Fruit fly (Drosophila melanogaster) whole organism, prepupa: ENCODE measurements around the gene crn.

Experiments used
- Blimp-1 ChIP-seq: fragments of 200-800 bp; sonication (Bioruptor generic); optimal IDR thresholded peaks from 3 replicates; lab custom pipeline; 2017; ENCODE audit warnings: missing biosample characterization, missing genetic modification characterization, mild to moderate bottlenecking, moderate library complexity, missing genetic modification reagents
- CG10631 ChIP-seq: fragments of 200-800 bp; sonication (Bioruptor generic); optimal IDR thresholded peaks from 2 replicates; lab custom pipeline; 2016; ENCODE audit warnings: missing biosample characterization, missing genetic modification characterization
- CG10669 ChIP-seq: fragments of 200-800 bp; sonication (Bioruptor generic); optimal IDR thresholded peaks from 3 replicates; lab custom pipeline; 2018; ENCODE audit warnings: missing biosample characterization, mild to moderate bottlenecking, missing genetic modification characterization, moderate library complexity
- CG11902 ChIP-seq: fragments of 200-800 bp; sonication (Bioruptor generic); optimal IDR thresholded peaks from 3 replicates; lab custom pipeline; 2016; ENCODE audit warnings: missing biosample characterization, missing genetic modification characterization
- CG15336 ChIP-seq: fragments of 200-800 bp; sonication (Bioruptor generic); IDR thresholded peaks from 2 replicates; pipeline ENCODE4 v1.3.6; 2022; ENCODE audit warnings: missing biosample characterization, missing genetic modification characterization
- CG3032 ChIP-seq: fragments of 200-800 bp; optimal IDR thresholded peaks from 2 replicates; lab custom pipeline; 2019; ENCODE audit warnings: missing biosample characterization, mild to moderate bottlenecking, missing genetic modification characterization, moderate library complexity
- CG31627 ChIP-seq: fragments of 200-800 bp; sonication (Bioruptor generic); optimal IDR thresholded peaks from 3 replicates; lab custom pipeline; 2016; ENCODE audit warnings: missing biosample characterization, missing genetic modification characterization
- CG32006 ChIP-seq: fragments of 200-800 bp; sonication (Bioruptor generic); optimal IDR thresholded peaks from 3 replicates; lab custom pipeline; 2017; ENCODE audit warnings: missing biosample characterization, mild to moderate bottlenecking, missing genetic modification characterization
- CG34406 ChIP-seq: fragments of 200-800 bp; sonication (Bioruptor generic); optimal IDR thresholded peaks from 3 replicates; lab custom pipeline; 2016; ENCODE audit warnings: missing biosample characterization, missing genetic modification characterization
- CG3919 ChIP-seq: fragments of 200-800 bp; sonication (Bioruptor generic); optimal IDR thresholded peaks from 3 replicates; lab custom pipeline; 2016; ENCODE audit warnings: missing biosample characterization, missing genetic modification characterization
- CG4318 ChIP-seq: fragments of 200-800 bp; sonication (Bioruptor generic); optimal IDR thresholded peaks from 3 replicates; lab custom pipeline; 2017; ENCODE audit warnings: missing biosample characterization, mild to moderate bottlenecking, missing genetic modification characterization
- CG6163 ChIP-seq: fragments of 200-800 bp; sonication (Bioruptor generic); IDR thresholded peaks from 3 replicates; pipeline ENCODE4 v1.3.6; 2022; ENCODE audit warnings: missing biosample characterization, missing genetic modification characterization
- CG6276 ChIP-seq: fragments of 200-800 bp; sonication (Bioruptor generic); optimal IDR thresholded peaks from 2 replicates; lab custom pipeline; 2017; ENCODE audit warnings: missing biosample characterization, mild to moderate bottlenecking, missing genetic modification characterization
- CG6792 ChIP-seq: fragments of 200-800 bp; sonication (Bioruptor generic); optimal IDR thresholded peaks from 3 replicates; lab custom pipeline; 2016; ENCODE audit warnings: missing biosample characterization, missing genetic modification characterization
- CG6854 ChIP-seq: fragments of 200-800 bp; sonication (Bioruptor generic); optimal IDR thresholded peaks from 2 replicates; lab custom pipeline; 2017; ENCODE audit warnings: missing biosample characterization, mild to moderate bottlenecking, missing genetic modification characterization
- CG7368 ChIP-seq: fragments of 200-800 bp; sonication (Bioruptor generic); optimal IDR thresholded peaks from 3 replicates; lab custom pipeline; 2016; ENCODE audit warnings: missing biosample characterization, missing genetic modification characterization
- CG8119 ChIP-seq: fragments of 200-800 bp; sonication (Bioruptor generic); IDR thresholded peaks from 3 replicates; pipeline ENCODE4 v1.3.6; 2022; ENCODE audit warnings: missing biosample characterization, missing genetic modification characterization
- CG9139 ChIP-seq: fragments of 200-800 bp; sonication (Bioruptor generic); optimal IDR thresholded peaks from 3 replicates; lab custom pipeline; 2017; ENCODE audit warnings: missing biosample characterization, mild to moderate bottlenecking, missing genetic modification characterization
- Eip78C ChIP-seq: fragments of 200-800 bp; sonication (Bioruptor generic); peaks from one replicate; lab custom pipeline; 2016; ENCODE audit warnings: missing biosample characterization, missing genetic modification characterization
- Eip93F ChIP-seq: fragments of 200-800 bp; sonication (Bioruptor generic); optimal IDR thresholded peaks from 2 replicates; lab custom pipeline; 2016; ENCODE audit warnings: missing biosample characterization, mild to moderate bottlenecking, missing genetic modification characterization
- Ets96B ChIP-seq: fragments of 200-800 bp; optimal IDR thresholded peaks from 2 replicates; lab custom pipeline; 2019; ENCODE audit warnings: missing biosample characterization, mild to moderate bottlenecking, missing genetic modification characterization, moderate library complexity
- Hr39 ChIP-seq: fragments of 200-800 bp; sonication (Bioruptor generic); optimal IDR thresholded peaks from 2 replicates; lab custom pipeline; 2016; ENCODE audit warnings: missing biosample characterization, missing genetic modification characterization
- Met ChIP-seq: fragments of 200-800 bp; sonication (Bioruptor generic); optimal IDR thresholded peaks from 3 replicates; lab custom pipeline; 2016; ENCODE audit warnings: missing biosample characterization, missing genetic modification characterization
- Sox102F ChIP-seq: fragments of 200-800 bp; sonication (Bioruptor generic); optimal IDR thresholded peaks from 2 replicates; lab custom pipeline; 2016; ENCODE audit warnings: missing biosample characterization, mild to moderate bottlenecking, missing genetic modification characterization
- Sox14 ChIP-seq: fragments of 200-800 bp; sonication (Bioruptor generic); optimal IDR thresholded peaks from 3 replicates; lab custom pipeline; 2016; ENCODE audit warnings: missing biosample characterization, missing genetic modification characterization
- Sox15 ChIP-seq: fragments of 200-800 bp; sonication (Bioruptor generic); optimal IDR thresholded peaks from 3 replicates; lab custom pipeline; 2016; ENCODE audit warnings: missing biosample characterization, missing genetic modification characterization
- achi ChIP-seq: fragments of 200-800 bp; sonication (Bioruptor generic); optimal IDR thresholded peaks from 3 replicates; lab custom pipeline; 2016; ENCODE audit warnings: missing biosample characterization, missing genetic modification characterization
- cyc ChIP-seq: fragments of 200-800 bp; sonication (Bioruptor generic); optimal IDR thresholded peaks from 3 replicates; lab custom pipeline; 2016; ENCODE audit warnings: missing biosample characterization, missing genetic modification characterization
- dsx ChIP-seq: fragments of 200-800 bp; optimal IDR thresholded peaks from 3 replicates; lab custom pipeline; 2019; ENCODE audit warnings: missing biosample characterization, mild to moderate bottlenecking, missing genetic modification characterization, moderate library complexity; ENCODE audit not compliant: poor library complexity, severe bottlenecking
- eg ChIP-seq: fragments of 200-800 bp; sonication (Bioruptor generic); IDR thresholded peaks from 3 replicates; pipeline ENCODE4 v1.3.6; 2022; ENCODE audit warnings: missing biosample characterization, missing genetic modification characterization
- fd59A ChIP-seq: fragments of 200-800 bp; sonication (Bioruptor generic); optimal IDR thresholded peaks from 2 replicates; lab custom pipeline; 2017; ENCODE audit warnings: missing biosample characterization, mild to moderate bottlenecking, missing genetic modification characterization, missing genetic modification reagents
- fd85E ChIP-seq: fragments of 200-800 bp; sonication (Bioruptor generic); optimal IDR thresholded peaks from 3 replicates; lab custom pipeline; 2016; ENCODE audit warnings: missing biosample characterization, missing genetic modification characterization
- fkh ChIP-seq: fragments of 200-800 bp; sonication (Bioruptor generic); optimal IDR thresholded peaks from 3 replicates; lab custom pipeline; 2017; ENCODE audit warnings: missing biosample characterization, mild to moderate bottlenecking, missing genetic modification characterization, moderate library complexity
- lz ChIP-seq: fragments of 200-800 bp; sonication (Bioruptor generic); optimal IDR thresholded peaks from 3 replicates; lab custom pipeline; 2016; ENCODE audit warnings: missing biosample characterization, missing genetic modification characterization
- net ChIP-seq: fragments of 200-800 bp; sonication (Bioruptor generic); optimal IDR thresholded peaks from 3 replicates; lab custom pipeline; 2016; ENCODE audit warnings: missing biosample characterization, missing genetic modification characterization
- pdm3 ChIP-seq: fragments of 200-800 bp; sonication (Bioruptor generic); optimal IDR thresholded peaks from 3 replicates; lab custom pipeline; 2016; ENCODE audit warnings: missing biosample characterization, missing genetic modification characterization
- spab ChIP-seq: fragments of 200-800 bp; sonication (Bioruptor generic); optimal IDR thresholded peaks from 2 replicates; lab custom pipeline; 2017; ENCODE audit warnings: missing biosample characterization, mild to moderate bottlenecking, missing genetic modification characterization, missing genetic modification reagents
- ss ChIP-seq, 2 experiments: fragments of 200-800 bp; sonication (Bioruptor generic); optimal IDR thresholded peaks; 2 replicates in 1 of 2; 3 replicates in 1 of 2; lab custom pipeline; 2017 to 2018; ENCODE audit warnings: mild to moderate bottlenecking in 2 of 2, missing biosample characterization in 2 of 2, missing genetic modification characterization in 2 of 2, moderate library complexity in 1 of 2
- svp ChIP-seq: fragments of 200-800 bp; sonication (Bioruptor generic); peaks from one replicate; lab custom pipeline; 2016; ENCODE audit warnings: missing biosample characterization, missing genetic modification characterization

Gene crn

DNA sequence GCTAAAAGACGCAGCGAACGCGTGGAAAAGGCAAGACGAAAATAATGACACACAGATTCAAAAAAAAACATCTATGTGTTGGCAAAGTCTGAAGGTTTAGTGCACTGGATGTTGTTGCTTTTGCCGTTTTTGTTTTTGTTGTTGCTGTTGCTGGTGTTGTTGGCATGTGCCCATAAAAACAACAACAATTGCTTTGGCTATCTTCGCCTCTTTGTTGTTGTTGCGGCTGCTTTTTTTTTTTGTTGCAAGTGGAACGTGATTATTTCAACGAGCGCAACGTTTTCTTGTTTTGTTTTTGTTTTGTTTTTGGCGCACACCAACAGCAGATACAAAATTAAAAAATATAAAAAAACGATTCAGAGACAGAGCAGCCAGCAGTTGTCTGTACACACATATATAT is 39.4 kb upstream of the crn start (continued):
- TF ChIP-seq CG10631 (GFP tag; lab: Kevin White, UChicago): peak; percentile 48
- TF ChIP-seq net (GFP tag; lab: Kevin White, UChicago): peak; percentile 85
- TF ChIP-seq CG32006 (GFP tag; lab: Kevin White, UChicago): peak; percentile 72
- no peak for TF ChIP-seq Hr39 (GFP tag; lab: Kevin White, UChicago)
- no peak for TF ChIP-seq CG11902
- TF ChIP-seq CG3032 (tag; lab: Kevin White, UChicago): peak; percentile 65
- no peak for TF ChIP-seq CG31627
- peak; percentile 59 for TF ChIP-seq fd59A (GFP tag; lab: Kevin White, UChicago)
- TF ChIP-seq CG15336 (GFP tag; lab: Robert Waterston, UW): peak; percentile 91
- no peak for TF ChIP-seq CG6792
- peak; percentile 96 for TF ChIP-seq CG6276 (GFP tag; lab: Kevin White, UChicago)
- TF ChIP-seq Sox14 (GFP tag; lab: Kevin White, UChicago): peak; percentile 29
- no peak for TF ChIP-seq Blimp-1 (GFP tag; lab: Kevin White, UChicago)
- peak; percentile 95 for TF ChIP-seq eg (GFP tag; lab: Robert Waterston, UW)
- peak; percentile 66 for TF ChIP-seq achi
- peak; percentile 96 for TF ChIP-seq CG9139 (GFP tag; lab: Kevin White, UChicago)
- TF ChIP-seq spab (GFP tag; lab: Kevin White, UChicago): peak; percentile 87
- no peak for TF ChIP-seq cyc (GFP tag; lab: Kevin White, UChicago)
- peak; percentile 56 for TF ChIP-seq pdm3 (GFP tag; lab: Kevin White, UChicago)
- peak; percentile 80 for TF ChIP-seq CG10669 (GFP tag; lab: Kevin White, UChicago)
- TF ChIP-seq ss (GFP tag; optimal IDR thresholded peaks at IDR 0.05; lab: Kevin White, UChicago): peak; percentile 98 to 99
- no peak for TF ChIP-seq Sox102F (GFP tag; lab: Kevin White, UChicago)
- no peak for TF ChIP-seq Sox15 (GFP tag; lab: Kevin White, UChicago)
- TF ChIP-seq Met: no peak
- TF ChIP-seq lz: no peak
- peak; percentile 46 for TF ChIP-seq CG34406 (GFP tag; lab: Kevin White, UChicago)
- peak; percentile 39 for TF ChIP-seq CG3919 (GFP tag; lab: Kevin White, UChicago)
- TF ChIP-seq CG6854: peak; percentile 59
- TF ChIP-seq CG8119: peak; percentile 95
- peak; percentile 61 for TF ChIP-seq Ets96B (tag; lab: Kevin White, UChicago)

DNA sequence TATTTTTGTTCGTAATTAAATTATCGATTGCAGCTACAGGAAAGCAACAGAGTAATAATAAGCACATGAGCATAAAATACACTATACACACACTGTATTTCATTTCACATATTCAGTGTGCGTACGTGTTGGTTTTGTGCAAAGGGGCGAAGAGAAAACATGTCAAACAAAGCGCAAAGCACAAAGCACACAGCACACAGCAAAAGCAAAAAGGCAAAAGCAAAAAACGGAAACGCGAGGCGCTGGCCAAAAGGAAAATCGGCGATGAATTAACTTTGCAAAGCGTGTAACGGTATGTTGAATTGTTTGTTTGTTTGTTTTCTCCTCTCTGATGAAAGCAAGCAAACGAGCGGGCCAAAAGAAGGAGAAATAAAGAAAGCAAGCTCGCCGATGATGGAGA is 38.5 kb upstream of the crn start:
- TF ChIP-seq Eip93F (GFP tag; lab: Kevin White, UChicago): peak; percentile 16
- TF ChIP-seq CG15336 (GFP tag; lab: Robert Waterston, UW): 0 out of 2 replicates have a peak, but pooled peaks have one; percentile 8
- no peak for TF ChIP-seq fd85E (GFP tag; lab: Kevin White, UChicago)
- TF ChIP-seq net (GFP tag; lab: Kevin White, UChicago): no peak
- TF ChIP-seq eg (GFP tag; lab: Robert Waterston, UW): peak; percentile 50; the same call in 1 of the 3 replicates
- peak; percentile 16 for TF ChIP-seq Sox102F (GFP tag; lab: Kevin White, UChicago)
- TF ChIP-seq CG6854: peak; percentile 47
- peak; percentile 33 for TF ChIP-seq dsx (GFP tag; lab: Kevin White, UChicago)
- TF ChIP-seq CG6163: peak; percentile 64; the same call in 2 of the 3 replicates
- TF ChIP-seq Sox14 (GFP tag; lab: Kevin White, UChicago): peak; percentile 33
- TF ChIP-seq fkh (GFP tag; lab: Kevin White, UChicago): peak; percentile 35
- TF ChIP-seq CG3919 (GFP tag; lab: Kevin White, UChicago): no peak
- TF ChIP-seq Eip78C: no peak
- TF ChIP-seq Blimp-1 (GFP tag; lab: Kevin White, UChicago): peak; percentile 9
- TF ChIP-seq, all 60 proteins: peak for 10

DNA sequence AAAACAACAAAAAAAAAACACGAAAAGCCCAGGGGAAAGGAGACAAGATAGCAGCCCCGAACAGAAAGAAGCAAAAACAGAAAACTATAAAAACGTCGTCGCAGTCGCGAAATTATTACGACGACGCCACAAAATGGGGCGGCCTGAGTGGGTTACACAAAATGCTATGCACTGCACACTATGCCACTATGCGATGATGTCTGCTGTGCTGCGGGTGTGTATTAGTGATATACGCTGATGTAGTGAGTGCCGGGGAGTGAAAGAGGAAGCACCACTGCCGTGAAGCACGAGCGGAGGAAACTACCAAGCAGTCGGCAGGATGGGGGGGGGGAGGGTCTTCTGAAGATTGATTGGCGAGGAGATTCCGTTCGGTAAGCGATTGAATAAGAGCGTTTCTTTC is 37.2 kb upstream of the crn start:
- TF ChIP-seq CG6276 (GFP tag; lab: Kevin White, UChicago) (peak; percentile 18), Sox14 (GFP tag; lab: Kevin White, UChicago) (no peak), eg (GFP tag; lab: Robert Waterston, UW) (peak; percentile 52; the same call in 2 of the 3 replicates), CG32006 (GFP tag; lab: Kevin White, UChicago) (no peak), dsx (GFP tag; lab: Kevin White, UChicago) (no peak), CG10669 (GFP tag; lab: Kevin White, UChicago) (no peak), Blimp-1 (GFP tag; lab: Kevin White, UChicago) (no peak), CG15336 (GFP tag; lab: Robert Waterston, UW) (peak; percentile 31; the same call in 1 of the 2 replicates), fd59A (GFP tag; lab: Kevin White, UChicago) (no peak), CG8119 (0 out of 3 replicates have a peak, but pooled peaks have one; percentile 42), CG6163 (peak; percentile 48; the same call in 2 of the 3 replicates), svp (GFP tag; lab: Kevin White, UChicago) (no peak), ss (GFP tag; optimal IDR thresholded peaks at IDR 0.05; lab: Kevin White, UChicago) (peak in 1 of 2 experiments; percentile 8), CG34406 (GFP tag; lab: Kevin White, UChicago) (no peak), Eip78C (no peak), CG4318 (GFP tag; lab: Kevin White, UChicago) (no peak), CG7368 (GFP tag; lab: Kevin White, UChicago) (no peak)
